Fruit fly (Drosophila melanogaster) whole organism, wandering third instar larva: ENCODE measurements around the gene Apoltp.

Experiments used
- Abd-B ChIP-seq: fragments of >200 bp; optimal IDR thresholded peaks from 2 replicates; lab custom pipeline; 2017; ENCODE audit warnings: missing biosample characterization, missing genetic modification characterization
- CG32264 ChIP-seq: fragments of 200-800 bp; sonication (Bioruptor generic); optimal IDR thresholded peaks from 2 replicates; lab custom pipeline; 2016; ENCODE audit warnings: missing biosample characterization, missing genetic modification characterization
- CG9705 ChIP-seq: fragments of 200-800 bp; sonication (Bioruptor generic); optimal IDR thresholded peaks from 2 replicates; lab custom pipeline; 2018; ENCODE audit warnings: missing biosample characterization, mild to moderate bottlenecking, missing genetic modification characterization
- CrebA ChIP-seq: fragments of 200-800 bp; sonication (Bioruptor generic); optimal IDR thresholded peaks from 2 replicates; lab custom pipeline; 2016; ENCODE audit warnings: missing biosample characterization, mild to moderate bottlenecking, missing genetic modification characterization, borderline replicate concordance
- Dfd ChIP-seq: fragments of >200 bp; optimal IDR thresholded peaks from 2 replicates; lab custom pipeline; 2017; ENCODE audit warnings: missing biosample characterization, missing genetic modification characterization
- Dif ChIP-seq: fragments of 200-275, 200-300 bp; sonication (Bioruptor generic); optimal IDR thresholded peaks from 2 replicates; lab custom pipeline; 2018; ENCODE audit warnings: missing biosample characterization, missing genetic modification characterization; ENCODE audit not compliant: partially characterized antibody
- Hnf4 ChIP-seq: fragments of 200-800 bp; sonication (Bioruptor generic); optimal IDR thresholded peaks from 2 replicates; lab custom pipeline; 2016; ENCODE audit warnings: missing biosample characterization, mild to moderate bottlenecking, missing genetic modification characterization
- Hr83 ChIP-seq: fragments of 200-300 bp; sonication (Bioruptor generic); optimal IDR thresholded peaks from 2 replicates; lab custom pipeline; 2016; ENCODE audit warnings: missing biosample characterization, mild to moderate bottlenecking, missing genetic modification characterization, moderate library complexity; ENCODE audit not compliant: poor library complexity, severe bottlenecking
- Jra ChIP-seq: sonication (Bioruptor generic); optimal IDR thresholded peaks from 2 replicates; lab custom pipeline; 2016; ENCODE audit warnings: missing biosample characterization, missing genetic modification characterization
- Mio ChIP-seq: sonication (Bioruptor generic); optimal IDR thresholded peaks from 2 replicates; lab custom pipeline; 2016; ENCODE audit warnings: missing biosample characterization, missing genetic modification characterization
- N ChIP-seq: fragments of >200 bp; optimal IDR thresholded peaks from 2 replicates; lab custom pipeline; 2018; ENCODE audit warnings: missing biosample characterization, missing external identifiers, missing genetic modification characterization
- OdsH ChIP-seq: fragments of 200-800 bp; sonication (Bioruptor generic); optimal IDR thresholded peaks from 2 replicates; lab custom pipeline; 2016; ENCODE audit warnings: missing biosample characterization, mild to moderate bottlenecking, missing genetic modification characterization
- Rel ChIP-seq, 2 experiments: fragments of 200-800 bp; sonication (Bioruptor generic) in 1 of 2; optimal IDR thresholded peaks; 2 replicates in 1 of 2; 3 replicates in 1 of 2; lab custom pipeline; 2016 to 2019; ENCODE audit warnings: mild to moderate bottlenecking in 2 of 2, missing biosample characterization in 2 of 2, missing genetic modification characterization in 2 of 2, moderate library complexity in 1 of 2
- Sp1 ChIP-seq: fragments of 200-800 bp; sonication (Bioruptor generic); optimal IDR thresholded peaks from 3 replicates; lab custom pipeline; 2019; ENCODE audit warnings: missing biosample characterization, mild to moderate bottlenecking, missing genetic modification characterization, moderate library complexity
- br ChIP-seq: fragments of 200-800 bp; sonication (Bioruptor generic); optimal IDR thresholded peaks from 2 replicates; lab custom pipeline; 2016; ENCODE audit warnings: missing biosample characterization, missing genetic modification characterization
- brk ChIP-seq: fragments of 200-800 bp; sonication (Bioruptor generic); optimal IDR thresholded peaks from 2 replicates; lab custom pipeline; 2016; ENCODE audit warnings: missing biosample characterization, mild to moderate bottlenecking, missing genetic modification characterization
- dl ChIP-seq, 2 experiments: fragments of 175-275, 200-275 bp in 1 of 2; fragments of 200-275 bp in 1 of 2; sonication (Bioruptor generic); optimal IDR thresholded peaks; lab custom pipeline; 2018; ENCODE audit warnings: mild to moderate bottlenecking in 2 of 2, missing biosample characterization in 2 of 2, missing genetic modification characterization in 2 of 2, moderate library complexity in 2 of 2; ENCODE audit not compliant: partially characterized antibody in 2 of 2, insufficient read depth in 1 of 2
- dsf ChIP-seq: sonication (Bioruptor generic); optimal IDR thresholded peaks from 2 replicates; lab custom pipeline; 2016; ENCODE audit warnings: missing biosample characterization, missing genetic modification characterization, borderline replicate concordance
- ey ChIP-seq: fragments of 200-800 bp; sonication (Bioruptor generic); optimal IDR thresholded peaks from 2 replicates; lab custom pipeline; 2016; ENCODE audit warnings: missing biosample characterization, missing genetic modification characterization
- foxo ChIP-seq, 2 experiments: fragments of 200-800 bp; sonication (Bioruptor generic); optimal IDR thresholded peaks; 2 replicates in 1 of 2; 3 replicates in 1 of 2; lab custom pipeline; 2016 to 2017; ENCODE audit warnings: missing biosample characterization in 2 of 2, missing genetic modification characterization in 2 of 2
- fru ChIP-seq: fragments of 200-800 bp; sonication (Bioruptor generic); optimal IDR thresholded peaks from 3 replicates; lab custom pipeline; 2016; ENCODE audit warnings: missing biosample characterization, mild to moderate bottlenecking, missing genetic modification characterization
- h ChIP-seq: fragments of 200-800 bp; sonication (Bioruptor generic); optimal IDR thresholded peaks from 3 replicates; lab custom pipeline; 2016; ENCODE audit warnings: missing biosample characterization, mild to moderate bottlenecking, missing genetic modification characterization
- jim ChIP-seq: fragments of 175-275, 200-325 bp; sonication (Bioruptor generic); optimal IDR thresholded peaks from 2 replicates; lab custom pipeline; 2016; ENCODE audit warnings: missing biosample characterization, mild to moderate bottlenecking, missing genetic modification characterization
- lola ChIP-seq: fragments of >200 bp; optimal IDR thresholded peaks from 2 replicates; lab custom pipeline; 2017; ENCODE audit warnings: missing biosample characterization, missing genetic modification characterization
- pan ChIP-seq: fragments of >200 bp; optimal IDR thresholded peaks from 2 replicates; lab custom pipeline; 2017
- psq ChIP-seq: fragments of 200-800 bp; sonication (Bioruptor generic); optimal IDR thresholded peaks from 3 replicates; lab custom pipeline; 2017; ENCODE audit warnings: missing biosample characterization, mild to moderate bottlenecking, missing genetic modification characterization, moderate library complexity
- rgr ChIP-seq: fragments of 200-800 bp; sonication (Bioruptor generic); optimal IDR thresholded peaks from 3 replicates; lab custom pipeline; 2016; ENCODE audit warnings: missing biosample characterization, mild to moderate bottlenecking, missing genetic modification characterization
- sage ChIP-seq: fragments of 200-800 bp; sonication (Bioruptor generic); optimal IDR thresholded peaks from 2 replicates; lab custom pipeline; 2016; ENCODE audit warnings: missing biosample characterization, mild to moderate bottlenecking, missing genetic modification characterization
- sv ChIP-seq: fragments of 200-800 bp; sonication (Bioruptor generic); optimal IDR thresholded peaks from 3 replicates; lab custom pipeline; 2016; ENCODE audit warnings: missing biosample characterization, missing genetic modification characterization
- usp ChIP-seq: fragments of >200 bp; optimal IDR thresholded peaks from 2 replicates; lab custom pipeline; 2017; ENCODE audit warnings: missing biosample characterization, missing genetic modification characterization

Gene Apoltp

DNA sequence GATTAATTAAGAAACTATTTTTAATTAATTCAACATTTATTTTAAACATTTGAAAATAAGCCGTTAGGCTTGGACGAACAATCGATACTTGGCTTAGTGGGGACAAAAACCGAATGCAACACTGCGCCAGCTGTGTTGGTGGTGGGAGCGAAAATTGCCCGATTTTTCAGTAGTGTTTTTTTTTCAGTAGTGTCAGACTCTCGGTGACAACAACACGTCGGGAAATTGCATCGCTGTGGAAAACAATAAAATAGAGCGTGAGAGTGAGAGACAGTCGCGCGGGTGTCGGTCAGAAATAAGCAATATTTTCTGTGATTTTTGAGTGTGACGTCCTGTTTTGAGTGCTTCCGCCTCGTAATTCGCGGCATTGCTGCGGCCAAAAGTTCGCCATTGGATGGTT lies 17.3 kb upstream of the Apoltp start (continued):
- TF ChIP-seq Dfd (GFP tag; lab: Kevin White, UChicago) (no peak), dl (GFP tag; optimal IDR thresholded peaks at IDR 0.05; lab: Kevin White, UChicago; ENCODE audit: insufficient read depth in 1 of 2, partially characterized antibody in 2 of 2) (no peak), dsf (GFP tag; lab: Kevin White, UChicago) (no peak), rgr (GFP tag; lab: Kevin White, UChicago) (peak; percentile 62), sage (no peak), Hnf4 (GFP tag; lab: Kevin White, UChicago) (peak; percentile 69), br (GFP tag; lab: Kevin White, UChicago) (peak; percentile 42), CrebA (no peak), psq (no peak), ey (GFP tag; lab: Kevin White, UChicago) (no peak), Rel (GFP tag; optimal IDR thresholded peaks at IDR 0.05; lab: Kevin White, UChicago) (no peak), Rel (tag; optimal IDR thresholded peaks at IDR 0.05; lab: Kevin White, UChicago) (peak; percentile 41), fru (GFP tag; lab: Kevin White, UChicago) (peak; percentile 38)

- TF ChIP-seq pan (lab: Kevin White, UChicago) (no peak), Hnf4 (GFP tag; lab: Kevin White, UChicago) (no peak), Dfd (GFP tag; lab: Kevin White, UChicago) (no peak), dsf (GFP tag; lab: Kevin White, UChicago) (no peak), sage (no peak), OdsH (GFP tag; lab: Kevin White, UChicago) (no peak), Hr83 (GFP tag; lab: Kevin White, UChicago) (no peak), br (GFP tag; lab: Kevin White, UChicago) (no peak), ey (GFP tag; lab: Kevin White, UChicago) (no peak), brk (GFP tag; lab: Kevin White, UChicago) (no peak), Mio (GFP tag; lab: Kevin White, UChicago) (no peak), Rel (GFP tag; optimal IDR thresholded peaks at IDR 0.05; lab: Kevin White, UChicago) (no peak), Rel (tag; optimal IDR thresholded peaks at IDR 0.05; lab: Kevin White, UChicago) (no peak)
Observed at dm6 chr2L:9617908-9618307, 16.1 kb upstream of the Apoltp start.

DNA sequence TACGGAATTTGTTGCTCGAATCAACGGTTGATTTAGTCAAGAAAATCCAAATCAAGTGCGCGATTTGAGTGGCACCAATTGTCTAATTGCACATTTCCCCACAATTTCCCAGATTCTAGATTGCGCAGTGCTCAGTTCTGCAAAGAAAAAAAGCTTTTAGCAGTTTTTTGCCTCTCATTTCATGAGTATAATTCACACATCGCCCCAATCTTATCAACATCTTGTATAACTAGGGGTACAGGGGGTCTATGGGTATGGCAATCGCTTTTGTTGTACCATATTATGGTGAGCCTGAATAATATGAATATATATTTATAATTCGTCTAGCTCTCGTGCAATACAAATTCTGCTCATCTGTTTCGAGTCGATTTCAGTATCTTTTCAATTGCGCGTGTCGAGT lies 15.1 kb upstream of the Apoltp start:
- TF ChIP-seq sage: no peak
- TF ChIP-seq rgr (GFP tag; lab: Kevin White, UChicago): no peak
- no peak for TF ChIP-seq jim
- TF ChIP-seq Rel (GFP tag; optimal IDR thresholded peaks at IDR 0.05; lab: Kevin White, UChicago): no peak
- peak; percentile 5 for TF ChIP-seq Rel (tag; optimal IDR thresholded peaks at IDR 0.05; lab: Kevin White, UChicago)
- no peak for TF ChIP-seq ey (GFP tag; lab: Kevin White, UChicago)
- TF ChIP-seq OdsH (GFP tag; lab: Kevin White, UChicago): no peak
- TF ChIP-seq br (GFP tag; lab: Kevin White, UChicago): peak; percentile 61
- no peak for TF ChIP-seq Hnf4 (GFP tag; lab: Kevin White, UChicago)
- TF ChIP-seq pan (lab: Kevin White, UChicago): no peak
- peak; percentile 48 for TF ChIP-seq h (GFP tag; lab: Kevin White, UChicago)
- TF ChIP-seq dl (GFP tag; optimal IDR thresholded peaks at IDR 0.05; lab: Kevin White, UChicago; ENCODE audit: insufficient read depth in 1 of 2, partially characterized antibody in 2 of 2): no peak

DNA sequence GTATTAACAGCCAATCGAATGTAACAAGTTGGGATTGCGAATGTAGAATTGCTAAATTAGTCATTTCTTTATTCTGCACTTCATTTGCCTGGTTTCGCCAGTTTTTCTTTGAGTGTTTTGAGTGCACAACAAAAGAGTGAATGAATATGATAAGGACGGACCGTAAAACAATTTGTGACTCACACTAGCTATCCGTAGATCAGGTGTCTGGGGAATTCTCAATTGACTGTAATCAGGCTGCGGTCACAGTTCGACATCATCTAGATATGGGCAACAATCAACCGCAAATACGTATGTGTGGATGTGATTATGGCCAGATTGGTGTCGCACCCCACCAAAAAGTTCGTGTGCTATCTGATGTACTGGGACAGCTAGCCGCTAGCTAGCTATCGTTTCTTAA lies 14.1 kb upstream of the Apoltp start:
- TF ChIP-seq CrebA (peak; percentile 48), usp (GFP tag; lab: Kevin White, UChicago) (no peak), psq (no peak), Sp1 (no peak), Hr83 (GFP tag; lab: Kevin White, UChicago) (no peak), fru (GFP tag; lab: Kevin White, UChicago) (no peak), N (no peak), CG32264 (GFP tag; lab: Kevin White, UChicago) (no peak), sv (no peak), Dif (GFP tag; lab: Kevin White, UChicago) (no peak), foxo (GFP tag; optimal IDR thresholded peaks at IDR 0.05; lab: Kevin White, UChicago) (no peak), sage (no peak), CG9705 (GFP tag; lab: Kevin White, UChicago) (no peak), br (GFP tag; lab: Kevin White, UChicago) (peak; percentile 21), ey (GFP tag; lab: Kevin White, UChicago) (no peak), Jra (GFP tag; lab: Kevin White, UChicago) (no peak), jim (no peak), Abd-B (GFP tag; lab: Kevin White, UChicago) (no peak), Dfd (GFP tag; lab: Kevin White, UChicago) (no peak), Rel (GFP tag; optimal IDR thresholded peaks at IDR 0.05; lab: Kevin White, UChicago) (no peak), Rel (tag; optimal IDR thresholded peaks at IDR 0.05; lab: Kevin White, UChicago) (peak; percentile 59), h (GFP tag; lab: Kevin White, UChicago) (no peak), lola (no peak)
